Worm (Caenorhabditis elegans) whole organism, late embryonic: Measurements from ENCODE around the gene fis-2.

Source experiments
- K02D7.2 ChIP-seq: sonication (generic microtip); optimal IDR thresholded peaks from 2 replicates; lab custom pipeline; 2017; ENCODE audit warnings: mild to moderate bottlenecking, missing genetic modification characterization, missing compliant biosample characterization
- K09A11.1 ChIP-seq: sonication (generic microtip); optimal IDR thresholded peaks from 2 replicates; lab custom pipeline; 2017; ENCODE audit warnings: antibody characterized with exemption, mild to moderate bottlenecking, missing genetic modification characterization, missing compliant biosample characterization; ENCODE audit not compliant: insufficient read depth
- dve-1 ChIP-seq: sonication (generic microtip); optimal IDR thresholded peaks from 2 replicates; lab custom pipeline; 2017; ENCODE audit warnings: antibody characterized with exemption, mild to moderate bottlenecking, missing genetic modification characterization, missing compliant biosample characterization
- fkh-10 ChIP-seq: fragments of 150-350 bp; optimal IDR thresholded peaks from 2 replicates; lab custom pipeline; 2014; ENCODE audit warnings: missing biosample characterization, missing genetic modification reagents, missing genetic modification characterization
- pha-2 ChIP-seq: sonication (generic microtip); optimal IDR thresholded peaks from 2 replicates; lab custom pipeline; 2017; ENCODE audit warnings: mild to moderate bottlenecking, missing genetic modification characterization, missing compliant biosample characterization
- pha-4 ChIP-seq: fragments of 150-350 bp; optimal IDR thresholded peaks from 2 replicates; lab custom pipeline; 2018; ENCODE audit warnings: missing biosample characterization, missing genetic modification reagents, missing genetic modification characterization
- pqm-1 ChIP-seq: sonication (generic microtip); optimal IDR thresholded peaks from 2 replicates; lab custom pipeline; 2016; ENCODE audit warnings: missing genetic modification characterization, missing compliant biosample characterization
- unc-55 ChIP-seq: sonication (generic microtip); optimal IDR thresholded peaks from 2 replicates; lab custom pipeline; 2017; ENCODE audit warnings: missing biosample characterization, missing genetic modification reagents, missing genetic modification characterization

DNA sequence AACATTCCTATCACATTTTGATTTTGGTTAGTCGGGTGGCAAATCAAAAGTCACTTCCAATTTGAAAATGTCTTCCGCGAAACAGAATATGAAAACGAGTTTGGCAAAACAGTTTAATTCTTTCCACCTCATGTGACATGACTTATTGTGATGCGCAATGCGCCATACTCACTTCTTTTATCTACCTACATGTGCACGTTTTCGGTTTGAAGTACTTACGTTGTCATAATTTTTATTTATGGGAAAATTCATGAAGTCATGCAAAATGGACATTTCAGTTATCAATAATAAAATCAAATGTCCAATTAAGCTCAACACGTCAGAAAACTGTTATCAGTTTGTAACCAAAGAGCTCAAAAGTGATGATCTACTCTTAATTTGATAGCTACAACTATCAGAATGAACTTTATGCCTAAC lies 46.4 kb downstream of the fis-2 start:
- no peak for TF ChIP-seq K02D7.2 (tag; lab: Kevin White, UChicago)
- no peak for TF ChIP-seq pqm-1
- TF ChIP-seq dve-1 (tag; lab: Kevin White, UChicago): peak; percentile 10
- TF ChIP-seq pha-4 (tag; lab: Kevin White, UChicago): no peak
- no peak for TF ChIP-seq K09A11.1 (tag; lab: Kevin White, UChicago)
- TF ChIP-seq pha-2 (tag; lab: Kevin White, UChicago): no peak
- no peak for TF ChIP-seq fkh-10 (GFP tag; lab: Kevin White, UChicago)
- no peak for TF ChIP-seq unc-55 (GFP tag; lab: Kevin White, UChicago)
